Fruit fly (Drosophila melanogaster): Measurements from ENCODE around the gene Oatp33Ea.
A peak's percentile ranks its signal among the peaks of the same experiment; 100 is the strongest.

Gene Oatp33Ea

DNA sequence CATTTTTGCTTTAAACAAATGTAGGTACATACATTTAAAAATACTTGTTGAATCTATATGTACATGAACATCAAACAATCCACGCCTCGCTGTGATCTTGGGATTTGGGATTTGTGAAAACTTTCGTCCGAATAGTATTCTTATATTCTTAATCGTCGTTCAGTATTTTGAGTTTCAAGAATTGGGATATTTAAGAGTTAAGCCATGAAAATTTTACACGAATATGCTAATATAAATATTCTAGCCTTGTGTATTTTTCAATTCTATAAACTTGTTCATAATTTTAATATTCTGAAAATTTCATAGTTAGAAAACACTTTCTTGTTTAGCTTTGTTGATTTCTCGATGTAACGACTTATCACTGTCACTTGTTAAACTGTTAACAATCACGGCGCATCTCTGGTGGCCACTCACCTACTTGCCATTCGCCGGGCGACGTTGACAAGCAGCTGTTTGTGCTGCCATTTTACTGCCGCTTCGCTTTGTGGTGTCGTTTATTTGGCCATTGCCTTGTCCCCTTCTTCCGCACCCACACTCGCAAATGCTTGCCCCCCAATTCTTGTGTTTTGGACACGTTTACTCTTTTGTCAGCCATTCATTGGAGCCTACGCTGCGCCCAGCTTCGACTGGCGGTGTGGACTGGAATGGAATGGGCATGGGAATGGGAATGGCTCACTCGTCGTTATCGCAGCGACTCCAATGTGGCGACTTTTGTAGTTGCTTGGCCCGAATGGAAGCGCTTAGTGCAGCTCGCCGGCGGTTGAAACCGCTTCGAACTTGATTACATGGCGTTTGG is 9.6 kb downstream of the Oatp33Ea start:
- TF ChIP-seq chinmo (GFP tag; IDR thresholded peaks at IDR 0.05; ENCODE audit: partially characterized antibody) = peak; percentile 32; the same call in 1 of the 4 replicates
- TF ChIP-seq HHEX (GFP tag; optimal IDR thresholded peaks at IDR 0.05) = no peak
- no peak for TF ChIP-seq ham (GFP tag; IDR thresholded peaks at IDR 0.05)
- TF ChIP-seq grau (tag; optimal IDR thresholded peaks at IDR 0.05) = peak; percentile 2
- TF ChIP-seq kay (GFP tag; optimal IDR thresholded peaks at IDR 0.05) = no peak
- no peak for TF ChIP-seq CG4854 (GFP tag; optimal IDR thresholded peaks at IDR 0.05)
- TF ChIP-seq mam (GFP tag; optimal IDR thresholded peaks at IDR 0.05) = no peak
- TF ChIP-seq Chrac-16 (GFP tag; optimal IDR thresholded peaks at IDR 0.05) = no peak
- no peak for TF ChIP-seq tll (GFP tag; optimal IDR thresholded peaks at IDR 0.05)
- TF ChIP-seq CG6813 (GFP tag; optimal IDR thresholded peaks at IDR 0.05) = no peak
- TF ChIP-seq HmgD (GFP tag; optimal IDR thresholded peaks at IDR 0.05) = no peak
- no peak for TF ChIP-seq CG7372 (GFP tag; IDR thresholded peaks at IDR 0.05)
- TF ChIP-seq Dad (GFP tag; optimal IDR thresholded peaks at IDR 0.05) = no peak
- peak; percentile 2 for TF ChIP-seq Meics (GFP tag; optimal IDR thresholded peaks at IDR 0.05)
- no peak for TF ChIP-seq D (optimal IDR thresholded peaks at IDR 0.05)
- TF ChIP-seq D (GFP tag; optimal IDR thresholded peaks at IDR 0.05) = no peak
- no peak for TF ChIP-seq CG15479 (GFP tag; optimal IDR thresholded peaks at IDR 0.05)
- TF ChIP-seq CG2712 (tag; optimal IDR thresholded peaks at IDR 0.05) = peak; percentile 0
- peak; percentile 17 for TF ChIP-seq cwo (GFP tag; optimal IDR thresholded peaks at IDR 0.05)
- TF ChIP-seq btn (GFP tag; optimal IDR thresholded peaks at IDR 0.05) = no peak
- TF ChIP-seq CG12769 (tag; optimal IDR thresholded peaks at IDR 0.05) = peak; percentile 84
- no peak for TF ChIP-seq HLH4C (GFP tag; IDR thresholded peaks at IDR 0.05; ENCODE audit: partially characterized antibody)
- no peak for TF ChIP-seq hth (optimal IDR thresholded peaks at IDR 0.05)
- no peak for TF ChIP-seq wdn (GFP tag; IDR thresholded peaks at IDR 0.05)
- TF ChIP-seq Med (GFP tag) = peak; percentile 71
- TF ChIP-seq CG17361 (GFP tag; IDR thresholded peaks at IDR 0.05) = no peak
- TF ChIP-seq CG9797 (GFP tag; optimal IDR thresholded peaks at IDR 0.05) = no peak
- 0 out of 3 replicates have a peak, but pooled peaks have one; percentile 7 for TF ChIP-seq sr (GFP tag; IDR thresholded peaks at IDR 0.05)
- no peak for TF ChIP-seq Hr78 (GFP tag; optimal IDR thresholded peaks at IDR 0.05)
- TF ChIP-seq pb (GFP tag; optimal IDR thresholded peaks at IDR 0.05) = no peak
- TF ChIP-seq CrebB (tag; optimal IDR thresholded peaks at IDR 0.05) = peak; percentile 15
- no peak for TF ChIP-seq Myb (GFP tag; optimal IDR thresholded peaks at IDR 0.05)
- TF ChIP-seq Nf-YC (tag; optimal IDR thresholded peaks at IDR 0.05) = peak; percentile 21
- no peak for TF ChIP-seq Dek (tag; optimal IDR thresholded peaks at IDR 0.05)
- no peak for TF ChIP-seq CG13894 (tag; optimal IDR thresholded peaks at IDR 0.05)
- no peak for TF ChIP-seq CG10654 (GFP tag; optimal IDR thresholded peaks at IDR 0.05)
- no peak for TF ChIP-seq vfl (GFP tag; optimal IDR thresholded peaks at IDR 0.05)
- TF ChIP-seq Vsx1 (GFP tag; optimal IDR thresholded peaks at IDR 0.05) = no peak
- TF ChIP-seq CG7963 (GFP tag; IDR thresholded peaks at IDR 0.05; ENCODE audit: partially characterized antibody) = no peak
- TF ChIP-seq fd3F (GFP tag; optimal IDR thresholded peaks at IDR 0.05) = no peak
- TF ChIP-seq HLHmδ (GFP tag; optimal IDR thresholded peaks at IDR 0.05) = peak; percentile 37
- peak; percentile 5 for TF ChIP-seq zfh2 (GFP tag; optimal IDR thresholded peaks at IDR 0.05)
- peak; percentile 19 for TF ChIP-seq CG12659 (GFP tag; optimal IDR thresholded peaks at IDR 0.05)
- TF ChIP-seq trem (tag; optimal IDR thresholded peaks at IDR 0.05) = peak; percentile 26
- TF ChIP-seq YL-1 (GFP tag; optimal IDR thresholded peaks at IDR 0.05) = peak; percentile 67
- TF ChIP-seq prd (optimal IDR thresholded peaks at IDR 0.05) = no peak
- 0 out of 3 replicates have a peak, but pooled peaks have one; percentile 10 for TF ChIP-seq prd (GFP tag; IDR thresholded peaks at IDR 0.05)
- no peak for TF ChIP-seq Elba2 (GFP tag; optimal IDR thresholded peaks at IDR 0.05)
- TF ChIP-seq CG16779 (GFP tag; IDR thresholded peaks at IDR 0.05) = no peak
